Worm (Caenorhabditis elegans) whole organism, mixed stage, embryonic: Measurements from ENCODE around the gene R02D3.8.

ENCODE experiments used
- M03D4.4 ChIP-seq: sonication (generic microtip); optimal IDR thresholded peaks from 2 replicates; lab custom pipeline; 2017; ENCODE audit warnings: mild to moderate bottlenecking, missing genetic modification characterization, missing compliant biosample characterization
- bed-3 ChIP-seq: fragments of 200-800 bp; sonication (Bioruptor generic); optimal IDR thresholded peaks from 3 replicates; lab custom pipeline; 2018; ENCODE audit warnings: mild to moderate bottlenecking, missing genetic modification characterization, moderate library complexity, missing compliant biosample characterization
- blmp-1 ChIP-seq: fragments of 150-350 bp; optimal IDR thresholded peaks from 2 replicates; lab custom pipeline; 2014; ENCODE audit warnings: missing biosample characterization, missing genetic modification characterization
- ceh-39 ChIP-seq: fragments of 150-350 bp; optimal IDR thresholded peaks from 2 replicates; lab custom pipeline; 2014; ENCODE audit warnings: missing biosample characterization, missing genetic modification characterization
- ceh-43 ChIP-seq: fragments of 200-800 bp; sonication (Bioruptor generic); optimal IDR thresholded peaks from 2 replicates; lab custom pipeline; 2018; ENCODE audit warnings: mild to moderate bottlenecking, missing genetic modification characterization, moderate library complexity, missing compliant biosample characterization
- ceh-83 ChIP-seq: fragments of 200-800 bp; sonication (Bioruptor generic); optimal IDR thresholded peaks from 2 replicates; lab custom pipeline; 2018; ENCODE audit warnings: mild to moderate bottlenecking, missing genetic modification characterization, missing compliant biosample characterization
- ces-1 ChIP-seq: fragments of 150-350 bp; optimal IDR thresholded peaks from 2 replicates; lab custom pipeline; 2014; ENCODE audit warnings: missing biosample characterization, missing genetic modification reagents, missing genetic modification characterization
- cnd-1 ChIP-seq: fragments of 200-800 bp; sonication (Bioruptor generic); optimal IDR thresholded peaks from 2 replicates; lab custom pipeline; 2018; ENCODE audit warnings: mild to moderate bottlenecking, missing genetic modification characterization, missing compliant biosample characterization
- drap-1 ChIP-seq: fragments of 200-800 bp; sonication (Bioruptor generic); optimal IDR thresholded peaks from 3 replicates; lab custom pipeline; 2018; ENCODE audit warnings: mild to moderate bottlenecking, missing genetic modification characterization, missing compliant biosample characterization
- elt-1 ChIP-seq: sonication (generic microtip); optimal IDR thresholded peaks from 2 replicates; lab custom pipeline; 2017; ENCODE audit warnings: missing genetic modification characterization, mild to moderate bottlenecking, missing compliant biosample characterization, antibody characterized with exemption, moderate library complexity, borderline replicate concordance; ENCODE audit not compliant: insufficient read depth
- elt-3 ChIP-seq: fragments of 150-350 bp; optimal IDR thresholded peaks from 2 replicates; lab custom pipeline; 2014; ENCODE audit warnings: missing biosample characterization, missing genetic modification characterization
- ham-2 ChIP-seq: fragments of 200-800 bp; sonication (Bioruptor generic); optimal IDR thresholded peaks from 2 replicates; lab custom pipeline; 2018; ENCODE audit warnings: mild to moderate bottlenecking, missing genetic modification characterization, missing compliant biosample characterization
- hlh-1 ChIP-seq: fragments of 150-350 bp; optimal IDR thresholded peaks from 2 replicates; lab custom pipeline; 2014; ENCODE audit warnings: missing biosample characterization, missing genetic modification reagents, missing genetic modification characterization
- lin-13 ChIP-seq: fragments of 150-350 bp; optimal IDR thresholded peaks from 2 replicates; lab custom pipeline; 2014; ENCODE audit warnings: missing biosample characterization, missing genetic modification characterization
- lin-32 ChIP-seq: fragments of 200-800 bp; sonication (Bioruptor generic); optimal IDR thresholded peaks from 2 replicates; lab custom pipeline; 2018; ENCODE audit warnings: mild to moderate bottlenecking, missing genetic modification characterization, missing compliant biosample characterization
- lsy-2 ChIP-seq: fragments of 150-350 bp; optimal IDR thresholded peaks from 2 replicates; lab custom pipeline; 2014; ENCODE audit warnings: missing biosample characterization, missing genetic modification characterization
- mab-5 ChIP-seq: fragments of 150-350 bp; optimal IDR thresholded peaks from 2 replicates; lab custom pipeline; 2014; ENCODE audit warnings: missing biosample characterization, missing genetic modification characterization
- mep-1 ChIP-seq: fragments of 150-350 bp; optimal IDR thresholded peaks from 2 replicates; lab custom pipeline; 2017; ENCODE audit warnings: missing biosample characterization, missing genetic modification reagents, missing genetic modification characterization, inconsistent platforms
- nhr-12 ChIP-seq: fragments of 150-350 bp; optimal IDR thresholded peaks from 2 replicates; lab custom pipeline; 2014; ENCODE audit warnings: missing biosample characterization, missing genetic modification characterization
- nhr-2 ChIP-seq: fragments of 150-350 bp; optimal IDR thresholded peaks from 2 replicates; lab custom pipeline; 2014; ENCODE audit warnings: missing biosample characterization, missing genetic modification characterization
- nhr-237 ChIP-seq: fragments of 150-350 bp; optimal IDR thresholded peaks from 2 replicates; lab custom pipeline; 2014; ENCODE audit warnings: missing biosample characterization, missing genetic modification characterization
- nhr-28 ChIP-seq: fragments of 150-350 bp; optimal IDR thresholded peaks from 2 replicates; lab custom pipeline; 2014; ENCODE audit warnings: missing biosample characterization, missing genetic modification characterization
- nhr-76 ChIP-seq: sonication (generic microtip); optimal IDR thresholded peaks from 2 replicates; lab custom pipeline; 2017; ENCODE audit warnings: missing biosample characterization, missing genetic modification characterization
- pha-4 ChIP-seq: fragments of 150-350 bp; optimal IDR thresholded peaks from 2 replicates; lab custom pipeline; 2018; ENCODE audit warnings: missing biosample characterization, missing genetic modification reagents, missing genetic modification characterization
- sem-2 ChIP-seq: fragments of 200-800 bp; sonication (Bioruptor generic); optimal IDR thresholded peaks from 2 replicates; lab custom pipeline; 2018; ENCODE audit warnings: mild to moderate bottlenecking, missing genetic modification characterization, missing compliant biosample characterization
- snpc-4 ChIP-seq: fragments of 150-350 bp; optimal IDR thresholded peaks from 2 replicates; lab custom pipeline; 2014; ENCODE audit warnings: missing biosample characterization, missing genetic modification characterization
- sptf-1 ChIP-seq: sonication (generic microtip); optimal IDR thresholded peaks from 2 replicates; lab custom pipeline; 2017; ENCODE audit warnings: mild to moderate bottlenecking, missing genetic modification characterization, moderate library complexity, missing compliant biosample characterization
- tbx-8 ChIP-seq: fragments of 200-800 bp; sonication (Bioruptor generic); optimal IDR thresholded peaks from 2 replicates; lab custom pipeline; 2018; ENCODE audit warnings: mild to moderate bottlenecking, missing genetic modification characterization, moderate library complexity, missing compliant biosample characterization
- unc-120 ChIP-seq: sonication (generic microtip); optimal IDR thresholded peaks from 2 replicates; lab custom pipeline; 2017; ENCODE audit warnings: missing genetic modification characterization, missing compliant biosample characterization; ENCODE audit not compliant: poor library complexity, severe bottlenecking
- unc-39 ChIP-seq: fragments of 150-350 bp; optimal IDR thresholded peaks from 2 replicates; lab custom pipeline; 2014; ENCODE audit warnings: missing biosample characterization, missing genetic modification characterization
- unc-62 ChIP-seq: fragments of 150-350 bp; optimal IDR thresholded peaks from 2 replicates; lab custom pipeline; 2014; ENCODE audit warnings: missing biosample characterization, missing genetic modification reagents, missing genetic modification characterization
- zip-8 ChIP-seq: fragments of 150-350 bp; optimal IDR thresholded peaks from 2 replicates; lab custom pipeline; 2014; ENCODE audit warnings: missing biosample characterization, missing genetic modification characterization
- ztf-11 ChIP-seq: fragments of 150-350 bp; optimal IDR thresholded peaks from 2 replicates; lab custom pipeline; 2014; ENCODE audit warnings: missing biosample characterization, missing genetic modification characterization

R02D3.8 gene

DNA sequence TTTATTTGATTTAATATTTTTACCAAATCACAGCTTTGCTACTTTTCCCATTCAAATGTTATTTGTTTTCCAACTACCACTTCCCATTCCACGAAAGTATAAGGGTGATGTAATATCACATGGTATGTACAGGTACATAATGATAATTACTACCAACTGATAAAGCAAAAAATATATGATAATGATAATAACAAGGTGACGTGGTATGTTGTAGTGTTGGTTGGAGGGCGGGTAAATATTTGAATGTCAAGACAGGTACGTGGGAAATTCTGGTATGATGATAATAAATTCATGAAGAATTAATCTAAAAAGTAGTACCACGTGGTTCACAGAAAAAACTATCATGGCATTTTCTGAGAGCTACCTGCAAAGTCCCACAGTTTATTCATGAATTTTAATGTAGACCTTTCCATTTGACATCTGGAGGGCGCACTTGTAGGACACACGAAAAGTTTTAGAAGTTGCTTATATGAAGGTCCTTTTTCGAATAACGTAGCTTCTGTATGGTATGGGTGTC lies 34.9 kb upstream of the R02D3.8 start:
- TF ChIP-seq elt-1 (no peak), ces-1 (GFP tag; lab: Kevin White, UChicago) (no peak), ham-2 (no peak), ztf-11 (tag; lab: Kevin White, UChicago) (no peak), pha-4 (tag; lab: Kevin White, UChicago) (no peak), nhr-237 (tag; lab: Kevin White, UChicago) (no peak), blmp-1 (tag; lab: Kevin White, UChicago) (no peak), lin-32 (GFP tag; lab: Kevin White, UChicago) (no peak), mab-5 (tag; lab: Kevin White, UChicago) (no peak), lin-13 (tag; lab: Kevin White, UChicago) (no peak), unc-62 (GFP tag; lab: Kevin White, UChicago) (no peak), elt-3 (no peak), nhr-2 (tag; lab: Kevin White, UChicago) (no peak), nhr-28 (tag; lab: Kevin White, UChicago) (no peak), sem-2 (no peak), unc-120 (tag; lab: Kevin White, UChicago) (no peak)

DNA sequence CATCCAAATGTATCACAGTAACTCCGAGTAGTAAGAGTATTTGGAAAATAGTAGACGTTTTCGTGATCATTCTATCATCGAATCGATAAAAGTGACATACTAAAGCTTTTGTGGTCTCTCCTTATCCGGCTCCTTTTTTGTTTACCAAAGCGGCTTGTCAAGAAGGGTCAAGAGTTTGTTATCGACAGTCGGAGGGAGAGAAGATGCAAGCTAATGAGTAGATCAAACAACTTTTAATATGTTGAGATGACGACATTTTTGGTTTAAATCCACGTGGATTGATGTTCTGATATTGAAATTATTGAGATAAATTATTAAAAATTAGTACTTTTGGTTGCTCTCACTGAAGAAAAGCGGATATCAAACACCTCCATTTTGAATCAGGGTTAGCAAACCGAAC lies 34.4 kb upstream of the R02D3.8 start, which contains the start of gene T21D12.7:
TSS of gene T21D12.7 (minus strand) at position 101 of the 400 bp plus-strand sequence.
- no peak for TF ChIP-seq mep-1 (tag; lab: Kevin White, UChicago)
- TF ChIP-seq drap-1 (GFP tag; lab: Kevin White, UChicago), result no peak
- TF ChIP-seq ceh-83 (GFP tag; lab: Kevin White, UChicago), result no peak
- no peak for TF ChIP-seq cnd-1 (tag; lab: Kevin White, UChicago)
- TF ChIP-seq sptf-1 (tag; lab: Kevin White, UChicago), result no peak
- TF ChIP-seq mab-5 (tag; lab: Kevin White, UChicago), result no peak
- no peak for TF ChIP-seq pha-4 (tag; lab: Kevin White, UChicago)
- TF ChIP-seq hlh-1 (tag; lab: Kevin White, UChicago), result no peak
- TF ChIP-seq lin-13 (tag; lab: Kevin White, UChicago), result no peak
- no peak for TF ChIP-seq snpc-4 (tag; lab: Kevin White, UChicago)
- no peak for TF ChIP-seq unc-120 (tag; lab: Kevin White, UChicago)
- TF ChIP-seq ztf-11 (tag; lab: Kevin White, UChicago), result no peak
- no peak for TF ChIP-seq elt-3
- no peak for TF ChIP-seq tbx-8
- TF ChIP-seq nhr-2 (tag; lab: Kevin White, UChicago), result no peak
- TF ChIP-seq, all 35 proteins: peak for 0

DNA sequence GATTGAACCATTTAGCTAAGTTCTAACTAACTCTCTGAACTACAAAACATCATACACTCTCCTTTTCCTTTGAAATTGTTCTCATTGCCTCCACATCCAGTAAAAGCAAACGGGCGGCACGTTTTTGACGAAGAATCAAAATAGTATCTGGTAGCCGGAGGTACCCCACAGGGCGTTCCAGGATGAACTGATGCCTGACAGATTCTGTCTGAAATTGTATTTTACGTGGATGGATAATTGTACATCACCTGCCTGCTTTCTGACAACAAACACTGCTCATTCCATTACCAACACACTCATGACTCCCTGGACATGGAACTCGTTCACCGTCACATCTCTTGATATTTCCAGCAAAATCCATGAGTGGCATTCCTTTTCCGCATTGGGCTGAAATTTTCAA lies 33.4 kb upstream of the R02D3.8 start:
- TF ChIP-seq sem-2, result no peak
- no peak for TF ChIP-seq unc-39 (tag; lab: Kevin White, UChicago)
- no peak for TF ChIP-seq ceh-43 (GFP tag; lab: Kevin White, UChicago)
- no peak for TF ChIP-seq blmp-1 (tag; lab: Kevin White, UChicago)
- no peak for TF ChIP-seq cnd-1 (tag; lab: Kevin White, UChicago)
- TF ChIP-seq M03D4.4 (tag; lab: Kevin White, UChicago), result no peak
- TF ChIP-seq ceh-39 (tag; lab: Kevin White, UChicago), result no peak
- no peak for TF ChIP-seq bed-3 (GFP tag; lab: Kevin White, UChicago)
- TF ChIP-seq mep-1 (tag; lab: Kevin White, UChicago), result no peak
- TF ChIP-seq drap-1 (GFP tag; lab: Kevin White, UChicago), result no peak
- TF ChIP-seq hlh-1 (tag; lab: Kevin White, UChicago), result no peak
- no peak for TF ChIP-seq elt-1
- no peak for TF ChIP-seq snpc-4 (tag; lab: Kevin White, UChicago)
- no peak for TF ChIP-seq nhr-12 (tag; lab: Kevin White, UChicago)
- no peak for TF ChIP-seq mab-5 (tag; lab: Kevin White, UChicago)

DNA sequence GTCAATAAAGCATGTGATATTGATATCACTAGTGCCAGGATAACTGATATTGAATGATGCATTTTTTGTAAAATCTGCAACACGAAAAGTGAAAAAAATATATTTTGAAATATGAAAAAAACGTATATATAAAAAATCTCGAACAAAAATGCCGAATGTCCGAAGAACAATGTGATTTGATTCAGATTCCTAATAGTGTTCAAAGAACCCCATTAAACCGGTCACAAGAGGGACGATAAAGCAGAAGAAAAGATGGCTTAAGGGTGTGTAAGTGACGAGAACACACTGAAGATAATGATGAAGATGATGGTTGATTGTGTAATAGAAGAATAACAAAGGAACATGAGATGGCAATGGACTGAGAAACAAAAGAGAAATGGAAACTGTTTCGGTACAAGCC lies 31.0 kb upstream of the R02D3.8 start, which contains the start of gene T21D12.14:
TSS of gene T21D12.14 (minus strand) at position 101 of the 400 bp plus-strand sequence.
- no peak for TF ChIP-seq unc-62 (GFP tag; lab: Kevin White, UChicago)
- no peak for TF ChIP-seq lsy-2
- TF ChIP-seq M03D4.4 (tag; lab: Kevin White, UChicago), result no peak
- no peak for TF ChIP-seq ceh-43 (GFP tag; lab: Kevin White, UChicago)
- TF ChIP-seq elt-3, result no peak
- TF ChIP-seq snpc-4 (tag; lab: Kevin White, UChicago), result no peak
- TF ChIP-seq blmp-1 (tag; lab: Kevin White, UChicago), result no peak
- TF ChIP-seq unc-39 (tag; lab: Kevin White, UChicago), result no peak
- no peak for TF ChIP-seq lin-13 (tag; lab: Kevin White, UChicago)
- no peak for TF ChIP-seq bed-3 (GFP tag; lab: Kevin White, UChicago)
- TF ChIP-seq nhr-2 (tag; lab: Kevin White, UChicago), result no peak
- TF ChIP-seq lin-32 (GFP tag; lab: Kevin White, UChicago), result no peak
- TF ChIP-seq nhr-76, result no peak
- TF ChIP-seq zip-8 (tag; lab: Kevin White, UChicago), result no peak
